Fruit fly (Drosophila melanogaster) whole organism, embryonic: ENCODE results near the gene Rbcn-3B.

ENCODE experiments used
- ATbp ChIP-seq: fragments of 200-800 bp; sonication (Bioruptor generic); optimal IDR thresholded peaks from 2 replicates; lab custom pipeline; 2017; ENCODE audit warnings: missing biosample characterization, mild to moderate bottlenecking, missing genetic modification characterization, missing genetic modification reagents
- Atf-2 ChIP-seq: fragments of 200-800 bp; sonication (Bioruptor generic); optimal IDR thresholded peaks from 2 replicates; lab custom pipeline; 2016; ENCODE audit warnings: missing biosample characterization, missing genetic modification characterization
- CG1024 ChIP-seq: fragments of 200-800 bp; sonication (Bioruptor generic); IDR thresholded peaks from 2 replicates; pipeline ENCODE4 v1.3.6; 2022; ENCODE audit warnings: missing biosample characterization, missing genetic modification characterization
- CG11560 ChIP-seq: fragments of 200-800 bp; sonication (Bioruptor generic); IDR thresholded peaks from 3 replicates; pipeline ENCODE4 v1.3.6; 2022; ENCODE audit warnings: missing biosample characterization, missing genetic modification characterization
- CG12071 ChIP-seq: fragments of 200-800 bp; sonication (Bioruptor generic); optimal IDR thresholded peaks from 3 replicates; lab custom pipeline; 2018; ENCODE audit warnings: missing biosample characterization, mild to moderate bottlenecking, missing genetic modification characterization
- CG12659 ChIP-seq: fragments of 200-800 bp; sonication (Bioruptor generic); optimal IDR thresholded peaks from 3 replicates; lab custom pipeline; 2017; ENCODE audit warnings: mild to moderate bottlenecking, missing biosample characterization, missing genetic modification reagents, missing genetic modification characterization
- CG13123 ChIP-seq: fragments of 200-800 bp; sonication (Bioruptor generic); optimal IDR thresholded peaks from 2 replicates; lab custom pipeline; 2016; ENCODE audit warnings: missing biosample characterization, missing genetic modification characterization
- CG13287 ChIP-seq: fragments of 200-800 bp; sonication (Bioruptor generic); IDR thresholded peaks from 2 replicates; pipeline ENCODE4 v1.3.6; 2022; ENCODE audit warnings: missing biosample characterization, missing genetic modification characterization; ENCODE audit not compliant: partially characterized antibody
- CG13624 ChIP-seq: fragments of 200-800 bp; sonication (Bioruptor generic); optimal IDR thresholded peaks from 2 replicates; lab custom pipeline; 2016; ENCODE audit warnings: missing biosample characterization, missing genetic modification characterization
- CG15011 ChIP-seq: fragments of 200-800 bp; sonication (Bioruptor generic); optimal IDR thresholded peaks from 3 replicates; lab custom pipeline; 2018; ENCODE audit warnings: missing biosample characterization, mild to moderate bottlenecking, missing genetic modification characterization
- CG15269 ChIP-seq: fragments of 200-800 bp; sonication (Bioruptor generic); optimal IDR thresholded peaks from 2 replicates; lab custom pipeline; 2018; ENCODE audit warnings: missing biosample characterization, mild to moderate bottlenecking, missing genetic modification characterization, moderate library complexity
- CG15479 ChIP-seq: fragments of 200-800 bp; sonication (Bioruptor generic); optimal IDR thresholded peaks from 3 replicates; lab custom pipeline; 2019; ENCODE audit warnings: missing biosample characterization, mild to moderate bottlenecking, missing genetic modification characterization, moderate library complexity
- CG16779 ChIP-seq: fragments of 200-800 bp; sonication (Bioruptor generic); IDR thresholded peaks from 2 replicates; pipeline ENCODE4 v1.3.6; 2022; ENCODE audit warnings: missing biosample characterization, missing genetic modification characterization
- CG17186 ChIP-seq: fragments of 200-800 bp; sonication (Bioruptor generic); optimal IDR thresholded peaks from 3 replicates; lab custom pipeline; 2017; ENCODE audit warnings: missing biosample characterization, missing genetic modification reagents, missing genetic modification characterization
- CG17361 ChIP-seq: fragments of 200-800 bp; sonication (Bioruptor generic); IDR thresholded peaks from 3 replicates; pipeline ENCODE4 v1.3.6; 2022; ENCODE audit warnings: missing biosample characterization, missing genetic modification characterization
- CG17568 ChIP-seq: fragments of 200-800 bp; sonication (Bioruptor generic); optimal IDR thresholded peaks from 2 replicates; lab custom pipeline; 2018; ENCODE audit warnings: missing biosample characterization, mild to moderate bottlenecking, missing genetic modification characterization, moderate library complexity
- CG2116 ChIP-seq: fragments of 200-800 bp; sonication (Bioruptor generic); optimal IDR thresholded peaks from 3 replicates; lab custom pipeline; 2018; ENCODE audit warnings: missing biosample characterization, mild to moderate bottlenecking, missing genetic modification characterization
- CG2129 ChIP-seq: fragments of 200-800 bp; sonication (Bioruptor generic); IDR thresholded peaks from 2 replicates; pipeline ENCODE4 v1.3.6; 2022; ENCODE audit warnings: missing biosample characterization, missing genetic modification characterization; ENCODE audit not compliant: partially characterized antibody
- CG32772 ChIP-seq: fragments of 200-800 bp; sonication (Bioruptor generic); IDR thresholded peaks from 2 replicates; pipeline ENCODE4 v1.3.6; 2022; ENCODE audit warnings: missing biosample characterization, missing genetic modification characterization
- CG3995 ChIP-seq: fragments of 200-800 bp; sonication (Bioruptor generic); optimal IDR thresholded peaks from 3 replicates; lab custom pipeline; 2016; ENCODE audit warnings: missing biosample characterization, missing genetic modification characterization
- CG5245 ChIP-seq: fragments of 200-800 bp; sonication (Bioruptor generic); optimal IDR thresholded peaks from 3 replicates; lab custom pipeline; 2016; ENCODE audit warnings: missing biosample characterization, missing genetic modification characterization
- CG6654 ChIP-seq: fragments of 200-800 bp; sonication (Bioruptor generic); optimal IDR thresholded peaks from 2 replicates; lab custom pipeline; 2017; ENCODE audit warnings: missing biosample characterization, mild to moderate bottlenecking, missing genetic modification characterization
- CG6791 ChIP-seq: fragments of 200-800 bp; sonication (Bioruptor generic); IDR thresholded peaks from 3 replicates; pipeline ENCODE4 v1.3.6; 2022; ENCODE audit warnings: missing biosample characterization, missing genetic modification characterization; ENCODE audit not compliant: partially characterized antibody
- CG8290 ChIP-seq, 3 experiments: fragments of 200-800 bp; sonication (Bioruptor generic); optimal IDR thresholded peaks; 2 replicates each; lab custom pipeline; 2016 to 2019; ENCODE audit warnings: missing biosample characterization in 3 of 3, missing genetic modification characterization in 3 of 3, mild to moderate bottlenecking in 2 of 3, moderate library complexity in 1 of 3
- CG8924 ChIP-seq: fragments of 200-800 bp; optimal IDR thresholded peaks from 3 replicates; lab custom pipeline; 2019; ENCODE audit warnings: missing biosample characterization, mild to moderate bottlenecking, missing genetic modification characterization, moderate library complexity
- CkIIα-i1 ChIP-seq: fragments of 200-800 bp; sonication (Bioruptor generic); IDR thresholded peaks from 2 replicates; pipeline ENCODE4 v1.3.6; 2022; ENCODE audit warnings: missing biosample characterization, missing genetic modification characterization
- D ChIP-seq, 2 experiments: fragments of 200-800 bp in 1 of 2; fragments of >200 bp in 1 of 2; sonication (Bioruptor generic) in 1 of 2; optimal IDR thresholded peaks; 2 replicates in 1 of 2; 3 replicates in 1 of 2; lab custom pipeline; 2017; ENCODE audit warnings: mild to moderate bottlenecking in 1 of 2, missing biosample characterization in 1 of 2, missing genetic modification characterization in 1 of 2, missing genetic modification reagents in 1 of 2
- Dfd ChIP-seq, 2 experiments: fragments of >200 bp; optimal IDR thresholded peaks; 2 replicates each; lab custom pipeline; 2017; ENCODE audit warnings: missing biosample characterization in 2 of 2, missing genetic modification characterization in 2 of 2
- Fer3 ChIP-seq: fragments of 200-800 bp; sonication (Bioruptor generic); optimal IDR thresholded peaks from 2 replicates; lab custom pipeline; 2018; ENCODE audit warnings: missing biosample characterization, mild to moderate bottlenecking, missing genetic modification characterization, moderate library complexity
- HHEX ChIP-seq: fragments of 200-800 bp; sonication (Bioruptor generic); optimal IDR thresholded peaks from 3 replicates; lab custom pipeline; 2017; ENCODE audit warnings: missing biosample characterization, mild to moderate bottlenecking, missing genetic modification characterization, missing genetic modification reagents
- MBD-R2 ChIP-seq: fragments of 200-800 bp; sonication (Bioruptor generic); IDR thresholded peaks from 2 replicates; pipeline ENCODE4 v1.3.6; 2022; ENCODE audit warnings: missing biosample characterization, missing genetic modification characterization
- Mrtf ChIP-seq: fragments of 200-800 bp; sonication (Bioruptor generic); IDR thresholded peaks from 3 replicates; pipeline ENCODE4 v1.3.6; 2022; ENCODE audit warnings: missing biosample characterization, missing genetic modification characterization
- Myb ChIP-seq: fragments of 200-800 bp; sonication (Bioruptor generic); optimal IDR thresholded peaks from 2 replicates; lab custom pipeline; 2016; ENCODE audit warnings: missing biosample characterization, missing genetic modification characterization
- NfI ChIP-seq: fragments of 200-800 bp; sonication (Bioruptor generic); optimal IDR thresholded peaks from 3 replicates; lab custom pipeline; 2018; ENCODE audit warnings: missing biosample characterization, mild to moderate bottlenecking, missing genetic modification characterization, moderate library complexity
- Sin3A ChIP-seq: fragments of >200 bp; optimal IDR thresholded peaks from 2 replicates; lab custom pipeline; 2018
- Spps ChIP-seq: fragments of 200-800 bp; sonication (Bioruptor generic); optimal IDR thresholded peaks from 2 replicates; lab custom pipeline; 2018; ENCODE audit warnings: missing biosample characterization, mild to moderate bottlenecking, missing genetic modification characterization
- az2 ChIP-seq: fragments of 200-800 bp; sonication (Bioruptor generic); optimal IDR thresholded peaks from 3 replicates; lab custom pipeline; 2016; ENCODE audit warnings: missing biosample characterization, missing genetic modification characterization
- bcd ChIP-seq: fragments of 200-800 bp; sonication (Bioruptor generic); optimal IDR thresholded peaks from 2 replicates; lab custom pipeline; 2017; ENCODE audit warnings: missing biosample characterization, mild to moderate bottlenecking, missing genetic modification characterization
- cad ChIP-seq: fragments of >200 bp; optimal IDR thresholded peaks from 2 replicates; lab custom pipeline; 2017; ENCODE audit warnings: missing biosample characterization, missing genetic modification characterization
- cas ChIP-seq: fragments of 200-800 bp; sonication (Bioruptor generic); IDR thresholded peaks from 2 replicates; pipeline ENCODE4 v1.3.6; 2022; ENCODE audit warnings: missing biosample characterization, missing genetic modification characterization
- chinmo ChIP-seq: fragments of 200-800 bp; sonication (Bioruptor generic); IDR thresholded peaks from 4 replicates; pipeline ENCODE4 v1.3.6; 2022; ENCODE audit warnings: missing biosample characterization, missing genetic modification characterization; ENCODE audit not compliant: partially characterized antibody
- fd102C ChIP-seq: fragments of 200-800 bp; sonication (Bioruptor generic); optimal IDR thresholded peaks from 2 replicates; lab custom pipeline; 2018; ENCODE audit warnings: missing biosample characterization, mild to moderate bottlenecking, missing genetic modification characterization, moderate library complexity
- gce ChIP-seq: fragments of 200-800 bp; sonication (Bioruptor generic); IDR thresholded peaks from 3 replicates; pipeline ENCODE4 v1.3.6; 2022; ENCODE audit warnings: missing biosample characterization, missing genetic modification characterization
- her ChIP-seq: fragments of 200-800 bp; sonication (Bioruptor generic); optimal IDR thresholded peaks from 2 replicates; lab custom pipeline; 2016; ENCODE audit warnings: missing biosample characterization, missing genetic modification characterization
- mirr ChIP-seq: fragments of 200-800 bp; sonication (Bioruptor generic); optimal IDR thresholded peaks from 3 replicates; lab custom pipeline; 2018; ENCODE audit warnings: missing biosample characterization, mild to moderate bottlenecking, missing genetic modification characterization
- otp ChIP-seq: fragments of 200-800 bp; sonication (Bioruptor generic); IDR thresholded peaks from 3 replicates; pipeline ENCODE4, ENCODE4 v1.3.6; 2022; ENCODE audit warnings: missing biosample characterization, missing genetic modification characterization
- pfk ChIP-seq: fragments of 200-800 bp; sonication (Bioruptor generic); optimal IDR thresholded peaks from 2 replicates; lab custom pipeline; 2018; ENCODE audit warnings: missing biosample characterization, mild to moderate bottlenecking, missing genetic modification characterization, moderate library complexity
- pzg ChIP-seq: fragments of 200-800 bp; sonication (Bioruptor generic); optimal IDR thresholded peaks from 3 replicates; lab custom pipeline; 2018; ENCODE audit warnings: missing biosample characterization, mild to moderate bottlenecking, missing genetic modification characterization, moderate library complexity
- vnd ChIP-seq: fragments of 200-800 bp; sonication (Bioruptor generic); IDR thresholded peaks from 3 replicates; pipeline ENCODE4 v1.3.6; 2022; ENCODE audit warnings: missing biosample characterization, missing genetic modification characterization; ENCODE audit not compliant: partially characterized antibody

The Rbcn-3B gene

dm6 chrX:1907727-1908264, 924 bp upstream of the Rbcn-3B start, which contains the start of gene mip130 (continued):
- TF ChIP-seq cas (GFP tag; lab: Robert Waterston, UW) (no peak), Atf-2 (no peak), CkIIα-i1 (GFP tag; lab: Robert Waterston, UW) (no peak), CG3995 (GFP tag; lab: Kevin White, UChicago) (peak; percentile 98), CG5245 (GFP tag; lab: Kevin White, UChicago) (no peak), CG8290 (GFP tag; optimal IDR thresholded peaks at IDR 0.05; lab: Kevin White, UChicago) (no peak), CG8290 (tag; optimal IDR thresholded peaks at IDR 0.05; lab: Kevin White, UChicago) (no peak), pzg (GFP tag; lab: Kevin White, UChicago) (peak; percentile 51), CG17186 (GFP tag; lab: Kevin White, UChicago) (peak; percentile 7), CG13123 (GFP tag; lab: Kevin White, UChicago) (no peak), CG15011 (GFP tag; lab: Kevin White, UChicago) (no peak), CG6791 (peak; percentile 73), Myb (GFP tag; lab: Kevin White, UChicago) (peak; percentile 56), Mrtf (no peak), CG2129 (GFP tag; lab: Robert Waterston, UW) (peak; percentile 48; the same call in 1 of the 2 replicates), CG11560 (tag; lab: Robert Waterston, UW) (peak; percentile 72), CG8924 (tag; lab: Kevin White, UChicago) (peak; percentile 55), gce (GFP tag; lab: Robert Waterston, UW) (no peak), CG17361 (no peak; the same call in 1 of the 3 replicates), Dfd (GFP tag; optimal IDR thresholded peaks at IDR 0.05; lab: Kevin White, UChicago) (no peak), cad (GFP tag; lab: Kevin White, UChicago) (no peak), pfk (no peak), CG1024 (GFP tag; lab: Robert Waterston, UW) (0 out of 2 replicates have a peak, but pooled peaks have one; percentile 36), D (optimal IDR thresholded peaks at IDR 0.05; lab: Kevin White, UChicago) (no peak), D (GFP tag; optimal IDR thresholded peaks at IDR 0.05; lab: Kevin White, UChicago) (no peak), mirr (GFP tag; lab: Kevin White, UChicago) (peak; percentile 36), az2 (GFP tag; lab: Kevin White, UChicago) (no peak), Fer3 (tag; lab: Kevin White, UChicago) (peak; percentile 13), CG2116 (GFP tag; lab: Kevin White, UChicago) (peak; percentile 47), NfI (peak; percentile 46), CG15479 (no peak), CG12659 (GFP tag; lab: Kevin White, UChicago) (peak; percentile 69), CG32772 (peak; percentile 5; the same call in 1 of the 2 replicates), chinmo (0 out of 4 replicates have a peak, but pooled peaks have one; percentile 32), ATbp (GFP tag; lab: Kevin White, UChicago) (peak; percentile 53), CG13624 (GFP tag; lab: Kevin White, UChicago) (peak; percentile 57), fd102C (GFP tag; lab: Kevin White, UChicago) (no peak), MBD-R2 (peak; percentile 62), Spps (no peak), CG12071 (GFP tag; lab: Kevin White, UChicago) (peak; percentile 6), CG16779 (GFP tag; lab: Robert Waterston, UW) (no peak), otp (no peak), CG17568 (no peak), CG15269 (tag; lab: Kevin White, UChicago) (peak; percentile 58), her (GFP tag; lab: Kevin White, UChicago) (no peak), HHEX (GFP tag; lab: Kevin White, UChicago) (peak; percentile 50), CG13287 (GFP tag; lab: Robert Waterston, UW) (peak; percentile 81), bcd (GFP tag; lab: Kevin White, UChicago) (peak; percentile 50), CG6654 (GFP tag; lab: Kevin White, UChicago) (no peak), Sin3A (lab: Kevin White, UChicago) (peak; percentile 58), vnd (peak; percentile 67; the same call in 2 of the 3 replicates)
